1 fruit fly cellular context compared by ENCODE assay signal in genomic region chr3L:14706461-14706880, dm6.
TF ChIP-seq lines count a peak whose summit lies in the region.

No protein-coding gene starts in this region.

TF ChIP-seq in whole organism, embryonic, 481 proteins besides CTCF, POLR2A, EP300 and RAD21 (continued from another document):
- TF ChIP-seq knrl (GFP tag; IDR thresholded peaks at IDR 0.05; lab: Robert Waterston, UW; ENCODE audit: partially characterized antibody) = 0 out of 3 replicates have a peak, but pooled peaks have one; percentile 46
- peak; percentile 65; the same call in 1 of the 2 replicates for TF ChIP-seq ato (GFP tag; IDR thresholded peaks at IDR 0.05; lab: Robert Waterston, UW; ENCODE audit: partially characterized antibody)
- no peak for TF ChIP-seq dmrt99B (tag; optimal IDR thresholded peaks at IDR 0.05; lab: Kevin White, UChicago)
- TF ChIP-seq schlank (tag; optimal IDR thresholded peaks at IDR 0.05; lab: Kevin White, UChicago) = peak; percentile 15
- no peak for TF ChIP-seq CG1832 (GFP tag; optimal IDR thresholded peaks at IDR 0.05; lab: Kevin White, UChicago)
- peak; percentile 36 for TF ChIP-seq CG18599 (GFP tag; optimal IDR thresholded peaks at IDR 0.05; lab: Kevin White, UChicago)
- peak; percentile 69; the same call in 2 of the 3 replicates for TF ChIP-seq zen2 (GFP tag; IDR thresholded peaks at IDR 0.05; lab: Robert Waterston, UW; ENCODE audit: partially characterized antibody)
- peak; percentile 81 for TF ChIP-seq CG7372 (GFP tag; IDR thresholded peaks at IDR 0.05; lab: Robert Waterston, UW)
- no peak for TF ChIP-seq CG15269 (tag; optimal IDR thresholded peaks at IDR 0.05; lab: Kevin White, UChicago)
- peak; percentile 56 for TF ChIP-seq lab (GFP tag; optimal IDR thresholded peaks at IDR 0.05; lab: Kevin White, UChicago)
- TF ChIP-seq exex (tag; optimal IDR thresholded peaks at IDR 0.05; lab: Kevin White, UChicago) = peak; percentile 28
- peak; percentile 75; the same call in 1 of the 2 replicates for TF ChIP-seq CG13287 (GFP tag; IDR thresholded peaks at IDR 0.05; lab: Robert Waterston, UW; ENCODE audit: partially characterized antibody)
- peak; percentile 47 for TF ChIP-seq CG6854 (GFP tag; optimal IDR thresholded peaks at IDR 0.05; lab: Kevin White, UChicago)
- TF ChIP-seq CG10274 (GFP tag; optimal IDR thresholded peaks at IDR 0.05; lab: Kevin White, UChicago) = no peak
- TF ChIP-seq chinmo (GFP tag; IDR thresholded peaks at IDR 0.05; lab: Robert Waterston, UW; ENCODE audit: partially characterized antibody) = peak; percentile 98
- TF ChIP-seq nau (GFP tag; optimal IDR thresholded peaks at IDR 0.05; lab: Kevin White, UChicago) = peak; percentile 51
- no peak for TF ChIP-seq Kr (GFP tag; optimal IDR thresholded peaks at IDR 0.05; lab: Kevin White, UChicago)
- peak; percentile 97 for TF ChIP-seq scrt (GFP tag; optimal IDR thresholded peaks at IDR 0.05; lab: Kevin White, UChicago)
- TF ChIP-seq sna (GFP tag; IDR thresholded peaks at IDR 0.05; lab: Robert Waterston, UW; ENCODE audit: partially characterized antibody) = peak; percentile 48
- TF ChIP-seq CG31365 (tag; optimal IDR thresholded peaks at IDR 0.05; lab: Kevin White, UChicago) = peak; percentile 11
- TF ChIP-seq CG1792 (GFP tag; optimal IDR thresholded peaks at IDR 0.05; lab: Kevin White, UChicago) = peak; percentile 1
- TF ChIP-seq Fer3 (tag; optimal IDR thresholded peaks at IDR 0.05; lab: Kevin White, UChicago) = peak; percentile 32
- TF ChIP-seq Sox102F (GFP tag; optimal IDR thresholded peaks at IDR 0.05; lab: Kevin White, UChicago) = no peak
- TF ChIP-seq en (GFP tag; optimal IDR thresholded peaks at IDR 0.05; lab: Kevin White, UChicago) = no peak
- TF ChIP-seq dpn (GFP tag; optimal IDR thresholded peaks at IDR 0.05; lab: Kevin White, UChicago) = peak in 1 of 2 experiments; percentile 2
- peak; percentile 89 for TF ChIP-seq psq (GFP tag; optimal IDR thresholded peaks at IDR 0.05; lab: Kevin White, UChicago)
- peak; percentile 65 for TF ChIP-seq ftz-f1 (GFP tag; optimal IDR thresholded peaks at IDR 0.05; lab: Kevin White, UChicago)
- peak; percentile 34; the same call in 1 of the 2 replicates for TF ChIP-seq rib (GFP tag; IDR thresholded peaks at IDR 0.05; lab: Robert Waterston, UW)
- TF ChIP-seq CG12769 (tag; optimal IDR thresholded peaks at IDR 0.05; lab: Kevin White, UChicago) = peak; percentile 69
- TF ChIP-seq CG9437 (GFP tag; optimal IDR thresholded peaks at IDR 0.05; lab: Kevin White, UChicago) = peak; percentile 42
- TF ChIP-seq Bgb (GFP tag; IDR thresholded peaks at IDR 0.05; lab: Robert Waterston, UW; ENCODE audit: partially characterized antibody) = peak; percentile 86
- no peak for TF ChIP-seq phol (tag; optimal IDR thresholded peaks at IDR 0.05; lab: Kevin White, UChicago)
- peak; percentile 11 for TF ChIP-seq B-H2 (GFP tag; optimal IDR thresholded peaks at IDR 0.05; lab: Kevin White, UChicago)
- TF ChIP-seq CG12104 (GFP tag; optimal IDR thresholded peaks at IDR 0.05; lab: Kevin White, UChicago) = no peak
- no peak for TF ChIP-seq CG31224 (GFP tag; IDR thresholded peaks at IDR 0.05; lab: Robert Waterston, UW)
- TF ChIP-seq D19A (tag; optimal IDR thresholded peaks at IDR 0.05; lab: Kevin White, UChicago) = no peak
- TF ChIP-seq CG9817 (tag; optimal IDR thresholded peaks at IDR 0.05; lab: Kevin White, UChicago) = no peak
- TF ChIP-seq Dref (GFP tag; IDR thresholded peaks at IDR 0.05; lab: Robert Waterston, UW) = no peak
- TF ChIP-seq da (GFP tag; optimal IDR thresholded peaks at IDR 0.05; lab: Kevin White, UChicago) = no peak
- TF ChIP-seq kah (GFP tag; optimal IDR thresholded peaks at IDR 0.05; lab: Kevin White, UChicago) = peak; percentile 99
- TF ChIP-seq caup (GFP tag; optimal IDR thresholded peaks at IDR 0.05; lab: Kevin White, UChicago; ENCODE audit: severe bottlenecking) = no peak
- peak; percentile 59 for TF ChIP-seq Hey (tag; optimal IDR thresholded peaks at IDR 0.05; lab: Kevin White, UChicago)
- TF ChIP-seq CG13296 (GFP tag; optimal IDR thresholded peaks at IDR 0.05; lab: Kevin White, UChicago) = peak; percentile 54
- TF ChIP-seq CG4424 (GFP tag; optimal IDR thresholded peaks at IDR 0.05; lab: Kevin White, UChicago) = no peak
- peak; percentile 16 for TF ChIP-seq ATbp (GFP tag; optimal IDR thresholded peaks at IDR 0.05; lab: Kevin White, UChicago)
- peak; percentile 65 for TF ChIP-seq gem (tag; optimal IDR thresholded peaks at IDR 0.05; lab: Kevin White, UChicago)
- peak; percentile 58; the same call in 1 of the 2 replicates for TF ChIP-seq CG16779 (GFP tag; IDR thresholded peaks at IDR 0.05; lab: Robert Waterston, UW)
- TF ChIP-seq CG3726 (GFP tag; IDR thresholded peaks at IDR 0.05; lab: Robert Waterston, UW) = no peak
- TF ChIP-seq CG6765 (GFP tag; optimal IDR thresholded peaks at IDR 0.05; lab: Kevin White, UChicago) = peak; percentile 29
- TF ChIP-seq Hr78 (GFP tag; optimal IDR thresholded peaks at IDR 0.05; lab: Kevin White, UChicago) = peak in 1 of 2 experiments; percentile 89
- TF ChIP-seq HHEX (GFP tag; optimal IDR thresholded peaks at IDR 0.05; lab: Kevin White, UChicago) = peak; percentile 27
- no peak for TF ChIP-seq trh (GFP tag; optimal IDR thresholded peaks at IDR 0.05; lab: Kevin White, UChicago)
- no peak for TF ChIP-seq CG32532 (GFP tag; IDR thresholded peaks at IDR 0.05; lab: Robert Waterston, UW)
- TF ChIP-seq tin (GFP tag; optimal IDR thresholded peaks at IDR 0.05; lab: Kevin White, UChicago) = no peak
- TF ChIP-seq Eip74EF (GFP tag; optimal IDR thresholded peaks at IDR 0.05; lab: Kevin White, UChicago) = no peak
- TF ChIP-seq Spps (tag; optimal IDR thresholded peaks at IDR 0.05; lab: Kevin White, UChicago) = no peak
- peak; percentile 62 for TF ChIP-seq CG13894 (tag; optimal IDR thresholded peaks at IDR 0.05; lab: Kevin White, UChicago)
- TF ChIP-seq CG6791 (GFP tag; IDR thresholded peaks at IDR 0.05; lab: Robert Waterston, UW; ENCODE audit: partially characterized antibody) = 0 out of 3 replicates have a peak, but pooled peaks have one; percentile 42
- TF ChIP-seq MTF-1 (GFP tag; optimal IDR thresholded peaks at IDR 0.05; lab: Kevin White, UChicago; ENCODE audit: borderline replicate concordance) = peak; percentile 9
- TF ChIP-seq CG3163 (GFP tag; optimal IDR thresholded peaks at IDR 0.05; lab: Kevin White, UChicago) = peak; percentile 12
- TF ChIP-seq ash1 (GFP tag; optimal IDR thresholded peaks at IDR 0.05; lab: Kevin White, UChicago) = no peak
- peak; percentile 74; the same call in 1 of the 2 replicates for TF ChIP-seq bbx (GFP tag; IDR thresholded peaks at IDR 0.05; lab: Robert Waterston, UW; ENCODE audit: partially characterized antibody)
- peak; percentile 59 for TF ChIP-seq CG34376 (GFP tag; optimal IDR thresholded peaks at IDR 0.05; lab: Kevin White, UChicago)
- no peak for TF ChIP-seq CG33557 (GFP tag; optimal IDR thresholded peaks at IDR 0.05; lab: Kevin White, UChicago)
- TF ChIP-seq CG3995 (GFP tag; optimal IDR thresholded peaks at IDR 0.05; lab: Kevin White, UChicago) = no peak
- peak; percentile 95 for TF ChIP-seq Jarid2 (GFP tag; optimal IDR thresholded peaks at IDR 0.05; lab: Kevin White, UChicago)
- no peak for TF ChIP-seq CG4328 (GFP tag; optimal IDR thresholded peaks at IDR 0.05; lab: Kevin White, UChicago)
- peak; percentile 23 for TF ChIP-seq CG17385 (GFP tag; optimal IDR thresholded peaks at IDR 0.05; lab: Kevin White, UChicago)
- TF ChIP-seq Trl (optimal IDR thresholded peaks at IDR 0.05; lab: Kevin White, UChicago) = peak; percentile 54 to 82
- TF ChIP-seq Trl (GFP tag; optimal IDR thresholded peaks at IDR 0.05; lab: Kevin White, UChicago) = no peak
- TF ChIP-seq CG6813 (GFP tag; optimal IDR thresholded peaks at IDR 0.05; lab: Kevin White, UChicago) = peak; percentile 33
- no peak for TF ChIP-seq Oli (tag; optimal IDR thresholded peaks at IDR 0.05; lab: Kevin White, UChicago)
- TF ChIP-seq BtbVII (GFP tag; optimal IDR thresholded peaks at IDR 0.05; lab: Kevin White, UChicago) = peak; percentile 21
